In the genomic region with DNA sequence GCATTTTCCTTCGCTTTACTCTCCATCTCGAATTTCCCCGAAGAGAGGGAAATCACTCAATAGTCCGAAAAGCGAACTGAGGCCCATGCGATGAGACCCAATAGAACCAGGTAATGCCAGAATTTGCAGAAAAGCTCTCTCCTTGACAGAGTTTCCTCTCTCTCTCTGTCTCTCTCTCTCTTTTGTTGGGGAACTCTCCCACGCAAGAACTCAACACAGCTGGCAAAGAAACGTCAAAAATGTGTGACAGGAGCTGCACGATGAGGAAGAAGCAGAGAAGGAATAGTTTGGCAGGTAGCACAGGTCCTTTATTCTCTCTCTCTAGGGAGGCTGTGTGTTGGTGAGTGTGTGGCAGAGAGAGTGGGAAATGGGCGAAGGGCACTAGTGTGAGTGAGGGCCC, we compare ENCODE assay signal across 2 fruit fly cellular contexts.
TF ChIP-seq lines count a peak whose summit lies in the region.

No protein-coding gene starts in this region.

- no peak for TF ChIP-seq CTCF in whole organism, embryonic (GFP tag; optimal IDR thresholded peaks at IDR 0.05; lab: Kevin White, UChicago)

TF ChIP-seq in whole organism, embryonic, 481 proteins besides CTCF, POLR2A, EP300 and RAD21:
- TF ChIP-seq Scr (GFP tag; IDR thresholded peaks at IDR 0.05; lab: Robert Waterston, UW; ENCODE audit: partially characterized antibody) (no peak), Nf-YA (GFP tag; IDR thresholded peaks at IDR 0.05; lab: Robert Waterston, UW) (no peak), CG16779 (GFP tag; IDR thresholded peaks at IDR 0.05; lab: Robert Waterston, UW) (no peak), sisA (GFP tag; IDR thresholded peaks at IDR 0.05; lab: Robert Waterston, UW) (no peak), cg (GFP tag; optimal IDR thresholded peaks at IDR 0.05; lab: Kevin White, UChicago) (peak; percentile 21), Ets65A (GFP tag; lab: Kevin White, UChicago) (no peak), Neu2 (GFP tag; optimal IDR thresholded peaks at IDR 0.05; lab: Kevin White, UChicago; ENCODE audit: borderline replicate concordance) (no peak), eve (GFP tag; optimal IDR thresholded peaks at IDR 0.05; lab: Kevin White, UChicago) (no peak), CG18262 (tag; optimal IDR thresholded peaks at IDR 0.05; lab: Kevin White, UChicago) (no peak), E2f1 (GFP tag; IDR thresholded peaks at IDR 0.05; lab: Robert Waterston, UW) (no peak), prd (optimal IDR thresholded peaks at IDR 0.05; lab: Kevin White, UChicago) (no peak), prd (GFP tag; IDR thresholded peaks at IDR 0.05; lab: Robert Waterston, UW) (no peak), chinmo (GFP tag; IDR thresholded peaks at IDR 0.05; lab: Robert Waterston, UW; ENCODE audit: partially characterized antibody) (0 out of 4 replicates have a peak, but pooled peaks have one; percentile 64), Med (GFP tag; lab: Kevin White, UChicago) (peak; percentile 39), CG6813 (GFP tag; optimal IDR thresholded peaks at IDR 0.05; lab: Kevin White, UChicago) (no peak), CG13775 (GFP tag; optimal IDR thresholded peaks at IDR 0.05; lab: Kevin White, UChicago) (no peak), bbx (GFP tag; IDR thresholded peaks at IDR 0.05; lab: Robert Waterston, UW; ENCODE audit: partially characterized antibody) (no peak), MTF-1 (GFP tag; optimal IDR thresholded peaks at IDR 0.05; lab: Kevin White, UChicago; ENCODE audit: borderline replicate concordance) (no peak), chif (GFP tag; optimal IDR thresholded peaks at IDR 0.05; lab: Kevin White, UChicago) (no peak), CG18619 (GFP tag; optimal IDR thresholded peaks at IDR 0.05; lab: Kevin White, UChicago) (no peak), z (GFP tag; IDR thresholded peaks at IDR 0.05; lab: Robert Waterston, UW) (peak; percentile 79), Trl (optimal IDR thresholded peaks at IDR 0.05; lab: Kevin White, UChicago) (peak; percentile 63 to 90), Trl (GFP tag; optimal IDR thresholded peaks at IDR 0.05; lab: Kevin White, UChicago) (no peak), CG3847 (GFP tag; IDR thresholded peaks at IDR 0.05; lab: Robert Waterston, UW) (no peak), CG5953 (GFP tag; IDR thresholded peaks at IDR 0.05; lab: Robert Waterston, UW) (no peak), CG11504 (tag; optimal IDR thresholded peaks at IDR 0.05; lab: Kevin White, UChicago) (no peak), GATAe (GFP tag; conservative IDR thresholded peaks at IDR 0.05; lab: Robert Waterston, UW) (no peak), CG2120 (GFP tag; optimal IDR thresholded peaks at IDR 0.05; lab: Kevin White, UChicago) (no peak), Eip74EF (GFP tag; optimal IDR thresholded peaks at IDR 0.05; lab: Kevin White, UChicago) (no peak), CG3726 (GFP tag; IDR thresholded peaks at IDR 0.05; lab: Robert Waterston, UW) (no peak), CG6175 (GFP tag; IDR thresholded peaks at IDR 0.05; lab: Robert Waterston, UW) (no peak), Deaf1 (tag; optimal IDR thresholded peaks at IDR 0.05; lab: Kevin White, UChicago) (peak; percentile 42), Hr51 (GFP tag; optimal IDR thresholded peaks at IDR 0.05; lab: Kevin White, UChicago) (no peak), tap (tag; optimal IDR thresholded peaks at IDR 0.05; lab: Kevin White, UChicago) (no peak), CG8388 (GFP tag; optimal IDR thresholded peaks at IDR 0.05; lab: Kevin White, UChicago) (no peak), Dbx (GFP tag; IDR thresholded peaks at IDR 0.05; lab: Robert Waterston, UW) (no peak), CG17385 (GFP tag; optimal IDR thresholded peaks at IDR 0.05; lab: Kevin White, UChicago) (peak; percentile 60), sens (GFP tag; lab: Kevin White, UChicago) (no peak), CG6791 (GFP tag; IDR thresholded peaks at IDR 0.05; lab: Robert Waterston, UW; ENCODE audit: partially characterized antibody) (0 out of 3 replicates have a peak, but pooled peaks have one; percentile 45), Antp (GFP tag; optimal IDR thresholded peaks at IDR 0.05; lab: Kevin White, UChicago) (no peak), Drgx (GFP tag; IDR thresholded peaks at IDR 0.05; lab: Robert Waterston, UW) (no peak), wek (GFP tag; optimal IDR thresholded peaks at IDR 0.05; lab: Kevin White, UChicago) (no peak), ci (GFP tag; IDR thresholded peaks at IDR 0.05; lab: Robert Waterston, UW) (0 out of 3 replicates have a peak, but pooled peaks have one; percentile 12), CG14860 (GFP tag; IDR thresholded peaks at IDR 0.05; lab: Robert Waterston, UW; ENCODE audit: partially characterized antibody) (no peak)

TF ChIP-seq in whole organism, prepupa, 60 proteins besides CTCF, POLR2A, EP300 and RAD21:
- TF ChIP-seq Lpt (GFP tag; optimal IDR thresholded peaks at IDR 0.05; lab: Kevin White, UChicago) (no peak), topi (GFP tag; optimal IDR thresholded peaks at IDR 0.05; lab: Kevin White, UChicago) (no peak), CG11294 (GFP tag; IDR thresholded peaks at IDR 0.05; lab: Robert Waterston, UW) (no peak), achi (GFP tag; optimal IDR thresholded peaks at IDR 0.05; lab: Kevin White, UChicago) (peak; percentile 63), CG16779 (tag; optimal IDR thresholded peaks at IDR 0.05; lab: Kevin White, UChicago) (no peak)
